Worm (Caenorhabditis elegans) whole organism, L4/young adult: Measurements from ENCODE around the gene C56G3.2.

Source experiments
- W03F9.2 ChIP-seq: fragments of 150-350 bp; optimal IDR thresholded peaks from 2 replicates; lab custom pipeline; 2014; ENCODE audit warnings: missing biosample characterization, missing genetic modification characterization
- dao-5 ChIP-seq: sonication (generic microtip); optimal IDR thresholded peaks from 2 replicates; lab custom pipeline; 2016; ENCODE audit warnings: missing genotype, missing genetic modification characterization, moderate library complexity, missing compliant biosample characterization
- him-1 ChIP-seq: sonication (generic microtip); optimal IDR thresholded peaks from 2 replicates; lab custom pipeline; 2016; ENCODE audit warnings: missing genotype, missing genetic modification reagents, missing genetic modification characterization, missing compliant biosample characterization

ce11 chrX:7326967-7327651 is 38.3 kb upstream of the C56G3.2 start, which contains the start of gene sng-1:
- TF ChIP-seq him-1 (tag; lab: Kevin White, UChicago) (peak; percentile 36), dao-5 (tag; lab: Kevin White, UChicago) (no peak), W03F9.2 (tag; lab: Kevin White, UChicago) (no peak)
